Worm (Caenorhabditis elegans) whole organism, L3 larva: ENCODE results near the gene ilys-6.

ENCODE experiments used
- R02D3.7 ChIP-seq: fragments of 150-350 bp; optimal IDR thresholded peaks from 2 replicates; lab custom pipeline; 2014; ENCODE audit warnings: missing biosample characterization, missing genetic modification characterization
- ZK546.5 ChIP-seq: sonication (generic microtip); optimal IDR thresholded peaks from 2 replicates; lab custom pipeline; 2017; ENCODE audit warnings: missing biosample characterization, missing genetic modification characterization
- ama-1 ChIP-seq: fragments of 150-350 bp; optimal IDR thresholded peaks from 2 replicates; lab custom pipeline; 2018
- ceh-16 ChIP-seq: sonication (generic microtip); optimal IDR thresholded peaks from 2 replicates; lab custom pipeline; 2017; ENCODE audit warnings: missing biosample characterization, missing genetic modification characterization
- ceh-28 ChIP-seq: fragments of 150-350 bp; optimal IDR thresholded peaks from 2 replicates; lab custom pipeline; 2014; ENCODE audit warnings: missing biosample characterization, missing genetic modification reagents, missing genetic modification characterization
- ceh-82 ChIP-seq: fragments of 150-350 bp; optimal IDR thresholded peaks from 2 replicates; lab custom pipeline; 2014; ENCODE audit warnings: missing biosample characterization, missing genetic modification characterization
- ceh-9 ChIP-seq: sonication (generic microtip); optimal IDR thresholded peaks from 2 replicates; lab custom pipeline; 2018; ENCODE audit warnings: missing biosample characterization, missing genetic modification characterization
- daf-12 ChIP-seq: fragments of 150-350 bp; optimal IDR thresholded peaks from 2 replicates; lab custom pipeline; 2014; ENCODE audit warnings: missing biosample characterization, missing genetic modification reagents, missing genetic modification characterization
- egl-27 ChIP-seq: sonication (generic microtip); optimal IDR thresholded peaks from 4 replicates; lab custom pipeline; 2017; ENCODE audit warnings: missing biosample characterization, missing genetic modification reagents, missing genetic modification characterization
- egl-5 ChIP-seq: fragments of 150-350 bp; optimal IDR thresholded peaks from 2 replicates; lab custom pipeline; 2017; ENCODE audit warnings: missing biosample characterization, missing genetic modification reagents, missing genetic modification characterization, inconsistent platforms
- elt-1 ChIP-seq: fragments of 150-350 bp; optimal IDR thresholded peaks from 2 replicates; lab custom pipeline; 2014; ENCODE audit warnings: missing biosample characterization, missing genetic modification characterization
- elt-2 ChIP-seq: sonication (generic microtip); optimal IDR thresholded peaks from 2 replicates; lab custom pipeline; 2016; ENCODE audit warnings: missing genetic modification reagents, mild to moderate bottlenecking, missing genetic modification characterization, missing compliant biosample characterization
- elt-3 ChIP-seq, 3 experiments: fragments of 150-350 bp in 1 of 3; sonication (generic microtip) in 2 of 3; optimal IDR thresholded peaks; 2 replicates in 2 of 3; 4 replicates in 1 of 3; lab custom pipeline; 2014 to 2017; ENCODE audit warnings: missing biosample characterization in 3 of 3, missing genetic modification characterization in 3 of 3
- eor-1 ChIP-seq, 2 experiments: fragments of 150-350 bp; optimal IDR thresholded peaks; 2 replicates each; lab custom pipeline; 2014 to 2018; ENCODE audit warnings: missing biosample characterization in 2 of 2, missing genetic modification characterization in 2 of 2
- fkh-10 ChIP-seq: sonication (generic microtip); optimal IDR thresholded peaks from 2 replicates; lab custom pipeline; 2017; ENCODE audit warnings: missing biosample characterization, missing genetic modification reagents, missing genetic modification characterization
- fos-1 ChIP-seq: fragments of 150-350 bp; optimal IDR thresholded peaks from 2 replicates; lab custom pipeline; 2014; ENCODE audit warnings: missing biosample characterization, missing genetic modification characterization
- hmg-11 ChIP-seq: sonication (generic microtip); optimal IDR thresholded peaks from 2 replicates; lab custom pipeline; 2016; ENCODE audit warnings: missing genetic modification characterization, missing compliant biosample characterization
- jun-1 ChIP-seq: fragments of 150-350 bp; optimal IDR thresholded peaks from 2 replicates; lab custom pipeline; 2014; ENCODE audit warnings: missing biosample characterization, missing genetic modification reagents, missing genetic modification characterization
- lin-15B ChIP-seq: fragments of 150-350 bp; optimal IDR thresholded peaks from 2 replicates; lab custom pipeline; 2014; ENCODE audit warnings: missing biosample characterization, missing genetic modification characterization
- lin-39 ChIP-seq: fragments of 150-350 bp; optimal IDR thresholded peaks from 2 replicates; lab custom pipeline; 2018; ENCODE audit warnings: missing biosample characterization, missing genetic modification reagents, missing genetic modification characterization
- lsy-12 ChIP-seq: sonication (generic microtip); optimal IDR thresholded peaks from 2 replicates; lab custom pipeline; 2016; ENCODE audit warnings: mild to moderate bottlenecking, missing genetic modification characterization, missing compliant biosample characterization
- mdl-1 ChIP-seq: fragments of 150-350 bp; optimal IDR thresholded peaks from 2 replicates; lab custom pipeline; 2014; ENCODE audit warnings: missing biosample characterization, missing genetic modification characterization
- mml-1 ChIP-seq: fragments of 150-350 bp; sonication (generic microtip); optimal IDR thresholded peaks from 3 replicates; lab custom pipeline; 2014; ENCODE audit warnings: missing biosample characterization, missing genetic modification characterization
- nfya-1 ChIP-seq: sonication (generic microtip); optimal IDR thresholded peaks from 2 replicates; lab custom pipeline; 2017; ENCODE audit warnings: missing genetic modification characterization, mild to moderate bottlenecking, missing compliant biosample characterization, antibody characterized with exemption, moderate library complexity; ENCODE audit not compliant: insufficient read depth
- nhr-11 ChIP-seq: fragments of 150-350 bp; optimal IDR thresholded peaks from 2 replicates; lab custom pipeline; 2014; ENCODE audit warnings: missing biosample characterization, missing genetic modification characterization
- nhr-12 ChIP-seq: fragments of 150-350 bp; optimal IDR thresholded peaks from 2 replicates; lab custom pipeline; 2014; ENCODE audit warnings: missing biosample characterization, missing genetic modification characterization
- nhr-23 ChIP-seq: fragments of 150-350 bp; optimal IDR thresholded peaks from 2 replicates; lab custom pipeline; 2014; ENCODE audit warnings: missing biosample characterization, missing genetic modification reagents, missing genetic modification characterization
- nhr-237 ChIP-seq: fragments of 150-350 bp; optimal IDR thresholded peaks from 2 replicates; lab custom pipeline; 2014; ENCODE audit warnings: missing biosample characterization, missing genetic modification characterization
- nhr-25 ChIP-seq: sonication (generic microtip); optimal IDR thresholded peaks from 2 replicates; lab custom pipeline; 2017; ENCODE audit warnings: missing biosample characterization, missing genetic modification characterization
- nhr-28 ChIP-seq: fragments of 150-350 bp; optimal IDR thresholded peaks from 2 replicates; lab custom pipeline; 2014; ENCODE audit warnings: missing biosample characterization, missing genetic modification characterization
- nhr-43 ChIP-seq: sonication (generic microtip); optimal IDR thresholded peaks from 2 replicates; lab custom pipeline; 2016; ENCODE audit warnings: mild to moderate bottlenecking, missing genetic modification characterization, missing compliant biosample characterization; ENCODE audit not compliant: poor library complexity, severe bottlenecking
- nhr-67 ChIP-seq: fragments of 150-350 bp; optimal IDR thresholded peaks from 2 replicates; lab custom pipeline; 2014; ENCODE audit warnings: missing biosample characterization, missing genetic modification characterization
- nhr-76 ChIP-seq: fragments of 150-350 bp; sonication (generic microtip); optimal IDR thresholded peaks from 5 replicates; lab custom pipeline; 2014; ENCODE audit warnings: missing biosample characterization, missing genetic modification characterization
- nhr-77 ChIP-seq: fragments of 150-350 bp; optimal IDR thresholded peaks from 2 replicates; lab custom pipeline; 2014; ENCODE audit warnings: missing biosample characterization, missing genetic modification characterization
- pha-4 ChIP-seq: fragments of 150-350 bp; optimal IDR thresholded peaks from 2 replicates; lab custom pipeline; 2014; ENCODE audit warnings: missing biosample characterization, missing genetic modification reagents, missing genetic modification characterization
- pqm-1 ChIP-seq: fragments of 150-350 bp; optimal IDR thresholded peaks from 2 replicates; lab custom pipeline; 2017; ENCODE audit warnings: missing biosample characterization, missing genetic modification characterization, inconsistent platforms
- sea-2 ChIP-seq: fragments of 150-350 bp; sonication (generic microtip); optimal IDR thresholded peaks from 4 replicates; lab custom pipeline; 2014; ENCODE audit warnings: missing biosample characterization, missing genetic modification reagents, missing genetic modification characterization
- skn-1 ChIP-seq: fragments of 150-350 bp; optimal IDR thresholded peaks from 2 replicates; lab custom pipeline; 2014; ENCODE audit warnings: missing biosample characterization, missing genetic modification characterization
- snpc-4 ChIP-seq: fragments of 150-350 bp; optimal IDR thresholded peaks from 2 replicates; lab custom pipeline; 2014; ENCODE audit warnings: missing biosample characterization, missing genetic modification characterization
- tbx-2 ChIP-seq: sonication (generic microtip); optimal IDR thresholded peaks from 2 replicates; lab custom pipeline; 2016; ENCODE audit warnings: mild to moderate bottlenecking, missing genetic modification characterization, missing compliant biosample characterization
- unc-39 ChIP-seq: sonication (generic microtip); optimal IDR thresholded peaks from 4 replicates; lab custom pipeline; 2017; ENCODE audit warnings: missing biosample characterization, missing genetic modification characterization
- unc-62 ChIP-seq: fragments of 150-350 bp; sonication (generic microtip); optimal IDR thresholded peaks from 4 replicates; lab custom pipeline; 2014; ENCODE audit warnings: missing biosample characterization, missing genetic modification reagents, missing genetic modification characterization
- zag-1 ChIP-seq: fragments of 150-350 bp; optimal IDR thresholded peaks from 2 replicates; lab custom pipeline; 2014; ENCODE audit warnings: missing biosample characterization, missing genetic modification characterization
- ztf-4 ChIP-seq: fragments of 150-350 bp; optimal IDR thresholded peaks from 2 replicates; lab custom pipeline; 2014; ENCODE audit warnings: missing biosample characterization, missing genetic modification characterization

The ilys-6 gene

ce11 chrIV:4049398-4049998 lies 14.0 kb downstream of the ilys-6 start, which contains the start of gene pcn-1:
Gene pcn-1 (minus strand): TSS chrIV:4049448.
- TF ChIP-seq pqm-1 (tag; lab: Kevin White, UChicago) (peak; percentile 44), lin-15B (tag; lab: Kevin White, UChicago) (peak; percentile 95), unc-62 (GFP tag; lab: Kevin White, UChicago) (peak; percentile 22), skn-1 (peak; percentile 89), elt-2 (peak; percentile 69), jun-1 (tag; lab: Kevin White, UChicago) (peak; percentile 85), snpc-4 (tag; lab: Kevin White, UChicago) (peak; percentile 87), hmg-11 (tag; lab: Kevin White, UChicago) (peak; percentile 70), daf-12 (tag; lab: Kevin White, UChicago) (no peak), nhr-237 (tag; lab: Kevin White, UChicago) (no peak), elt-1 (tag; lab: Kevin White, UChicago) (peak; percentile 26), fos-1 (peak; percentile 25), nhr-43 (tag; lab: Kevin White, UChicago) (peak; percentile 92), egl-27 (peak; percentile 47), sea-2 (GFP tag; lab: Kevin White, UChicago) (no peak), tbx-2 (peak; percentile 94), nhr-12 (tag; lab: Kevin White, UChicago) (no peak), nhr-23 (peak; percentile 93), pha-4 (tag; lab: Kevin White, UChicago) (peak; percentile 93), unc-39 (tag; lab: Kevin White, UChicago) (no peak), egl-5 (tag; lab: Kevin White, UChicago) (peak; percentile 61), nhr-28 (peak; percentile 6), zag-1 (tag; lab: Kevin White, UChicago) (no peak), mdl-1 (tag; lab: Kevin White, UChicago) (no peak), R02D3.7 (tag; lab: Kevin White, UChicago) (peak; percentile 74), nfya-1 (tag; lab: Kevin White, UChicago) (peak; percentile 93), ama-1 (peak; percentile 60), mml-1 (tag; lab: Kevin White, UChicago) (no peak), ceh-82 (tag; lab: Kevin White, UChicago) (peak; percentile 65), ceh-9 (no peak), nhr-25 (tag; lab: Kevin White, UChicago) (peak; percentile 94), lsy-12 (tag; lab: Kevin White, UChicago) (peak; percentile 95), nhr-11 (peak; percentile 28), nhr-67 (tag; lab: Kevin White, UChicago) (no peak), eor-1 (tag; optimal IDR thresholded peaks at IDR 0.05; lab: Kevin White, UChicago) (no peak), ztf-4 (tag; lab: Kevin White, UChicago) (peak; percentile 6), ceh-28 (tag; lab: Kevin White, UChicago) (peak; percentile 82), ZK546.5 (tag; lab: Kevin White, UChicago) (peak; percentile 56), lin-39 (tag; lab: Kevin White, UChicago) (peak; percentile 80), elt-3 (tag; optimal IDR thresholded peaks at IDR 0.05; lab: Kevin White, UChicago) (peak in 1 of 3 experiments; percentile 35), nhr-77 (tag; lab: Kevin White, UChicago) (peak; percentile 51), fkh-10 (GFP tag; lab: Kevin White, UChicago) (peak; percentile 80)
- TF ChIP-seq, all 47 proteins: peak for 31

- TF ChIP-seq ceh-16 (no peak), skn-1 (no peak), pha-4 (tag; lab: Kevin White, UChicago) (no peak), jun-1 (tag; lab: Kevin White, UChicago) (no peak), R02D3.7 (tag; lab: Kevin White, UChicago) (no peak), nhr-76 (tag; lab: Kevin White, UChicago) (no peak), ceh-82 (tag; lab: Kevin White, UChicago) (no peak), elt-3 (tag; optimal IDR thresholded peaks at IDR 0.05; lab: Kevin White, UChicago) (no peak), unc-39 (tag; lab: Kevin White, UChicago) (no peak)
- TF ChIP-seq, all 47 proteins: peak for 0
These were observed 15.8 kb downstream of the ilys-6 start for ce11 chrIV:4047628-4048027.
